Worm (Caenorhabditis elegans) whole organism, L1 larva: Measurements from ENCODE around the gene Y71H2AM.3.

Source experiments
- C16A3.4 ChIP-seq: fragments of 150-350 bp; optimal IDR thresholded peaks from 2 replicates; lab custom pipeline; 2014; ENCODE audit warnings: missing biosample characterization, missing genetic modification characterization
- F16B12.6 ChIP-seq: fragments of 150-350 bp; optimal IDR thresholded peaks from 2 replicates; lab custom pipeline; 2014; ENCODE audit warnings: missing biosample characterization, missing genetic modification characterization
- Y116A8C.19 ChIP-seq: sonication (generic microtip); optimal IDR thresholded peaks from 2 replicates; lab custom pipeline; 2016; ENCODE audit warnings: missing compliant biosample characterization, missing genetic modification characterization, borderline replicate concordance
- aha-1 ChIP-seq: fragments of 150-350 bp; optimal IDR thresholded peaks from 2 replicates; lab custom pipeline; 2014; ENCODE audit warnings: missing biosample characterization, missing genetic modification characterization
- blmp-1 ChIP-seq: fragments of 150-350 bp; optimal IDR thresholded peaks from 2 replicates; lab custom pipeline; 2014; ENCODE audit warnings: missing biosample characterization, missing genetic modification characterization
- ceh-82 ChIP-seq, 3 experiments: fragments of 150-350 bp in 1 of 3; sonication (generic microtip) in 2 of 3; optimal IDR thresholded peaks; 2 replicates each; lab custom pipeline; 2014 to 2017; ENCODE audit warnings: missing biosample characterization in 3 of 3, missing genetic modification characterization in 3 of 3
- ceh-90 ChIP-seq: sonication (generic microtip); optimal IDR thresholded peaks from 2 replicates; lab custom pipeline; 2016; ENCODE audit warnings: missing genetic modification characterization, missing compliant biosample characterization
- dpl-1 ChIP-seq, 3 experiments: fragments of 150-350 bp in 2 of 3; sonication (generic microtip) in 1 of 3; optimal IDR thresholded peaks; 2 replicates each; lab custom pipeline; 2014 to 2017; ENCODE audit warnings: missing biosample characterization in 3 of 3, missing genetic modification characterization in 3 of 3, missing genetic modification reagents in 3 of 3
- dsc-1 ChIP-seq: sonication (generic microtip); optimal IDR thresholded peaks from 2 replicates; lab custom pipeline; 2016; ENCODE audit warnings: mild to moderate bottlenecking, missing genetic modification characterization, missing compliant biosample characterization
- efl-1 ChIP-seq, 4 experiments: fragments of 150-350 bp; optimal IDR thresholded peaks in 3 of 4; peaks in 1 of 4; 1 replicate in 1 of 4; 2 replicates in 3 of 4; lab custom pipeline; 2014; ENCODE audit warnings: missing biosample characterization in 2 of 4, missing genetic modification characterization in 2 of 4, missing genetic modification reagents in 2 of 4
- efl-3 ChIP-seq: fragments of 200-800 bp; sonication (Bioruptor generic); optimal IDR thresholded peaks from 2 replicates; lab custom pipeline; 2018; ENCODE audit warnings: mild to moderate bottlenecking, missing genetic modification characterization, missing compliant biosample characterization
- egl-13 ChIP-seq: sonication (generic microtip); optimal IDR thresholded peaks from 2 replicates; lab custom pipeline; 2016; ENCODE audit warnings: missing genotype, missing genetic modification reagents, missing genetic modification characterization, missing compliant biosample characterization
- elt-2 ChIP-seq: sonication (generic microtip); optimal IDR thresholded peaks from 2 replicates; lab custom pipeline; 2016; ENCODE audit warnings: missing genetic modification characterization, mild to moderate bottlenecking, inconsistent platforms, missing compliant biosample characterization, missing genetic modification reagents
- fkh-10 ChIP-seq: sonication (generic microtip); optimal IDR thresholded peaks from 2 replicates; lab custom pipeline; 2017; ENCODE audit warnings: missing biosample characterization, missing genetic modification reagents, missing genetic modification characterization
- fkh-4 ChIP-seq: sonication (generic microtip); optimal IDR thresholded peaks from 2 replicates; lab custom pipeline; 2016; ENCODE audit warnings: missing compliant biosample characterization, missing genetic modification characterization, borderline replicate concordance
- fos-1 ChIP-seq: fragments of 150-350 bp; optimal IDR thresholded peaks from 2 replicates; lab custom pipeline; 2014; ENCODE audit warnings: missing biosample characterization, missing genetic modification characterization
- grh-1 ChIP-seq: fragments of 200-800 bp; sonication (Bioruptor generic); IDR thresholded peaks from 2 replicates; pipeline ENCODE4 v1.3.6; 2022; ENCODE audit warnings: missing genetic modification reagents, missing genetic modification characterization, missing compliant biosample characterization
- hlh-17 ChIP-seq: fragments of 200-800 bp; sonication (Bioruptor generic); optimal IDR thresholded peaks from 2 replicates; lab custom pipeline; 2018; ENCODE audit warnings: missing genetic modification characterization, mild to moderate bottlenecking, missing compliant biosample characterization, moderate library complexity, borderline replicate concordance
- hpl-2 ChIP-seq: fragments of 150-350 bp; optimal IDR thresholded peaks from 2 replicates; lab custom pipeline; 2014; ENCODE audit warnings: missing biosample characterization, missing genetic modification reagents, missing genetic modification characterization
- irx-1 ChIP-seq: sonication (generic microtip); optimal IDR thresholded peaks from 2 replicates; lab custom pipeline; 2016; ENCODE audit warnings: missing genetic modification characterization, missing compliant biosample characterization
- lin-14 ChIP-seq: fragments of 200-800 bp; sonication (Bioruptor generic); optimal IDR thresholded peaks from 2 replicates; lab custom pipeline; 2018; ENCODE audit warnings: mild to moderate bottlenecking, missing genetic modification characterization, moderate library complexity, missing compliant biosample characterization
- lin-15B ChIP-seq: fragments of 150-350 bp; sonication (generic microtip); optimal IDR thresholded peaks from 3 replicates; lab custom pipeline; 2014; ENCODE audit warnings: missing biosample characterization, missing genetic modification characterization
- lin-35 ChIP-seq, 2 experiments: fragments of 150-350 bp; optimal IDR thresholded peaks; 2 replicates each; lab custom pipeline; 2014; ENCODE audit warnings: missing biosample characterization in 2 of 2, missing genetic modification characterization in 2 of 2, missing genetic modification reagents in 2 of 2
- lin-39 ChIP-seq: fragments of 150-350 bp; optimal IDR thresholded peaks from 2 replicates; lab custom pipeline; 2014; ENCODE audit warnings: missing biosample characterization, missing genetic modification reagents, missing genetic modification characterization
- lir-3 ChIP-seq: sonication (generic microtip); optimal IDR thresholded peaks from 2 replicates; lab custom pipeline; 2016; ENCODE audit warnings: mild to moderate bottlenecking, missing genetic modification characterization, moderate library complexity, missing compliant biosample characterization; ENCODE audit not compliant: poor library complexity
- lsy-2 ChIP-seq, 2 experiments: fragments of 150-350 bp; optimal IDR thresholded peaks; 2 replicates each; lab custom pipeline; 2014; ENCODE audit warnings: missing biosample characterization in 2 of 2, missing genetic modification characterization in 2 of 2
- mep-1 ChIP-seq: fragments of 150-350 bp; optimal IDR thresholded peaks from 2 replicates; lab custom pipeline; 2014; ENCODE audit warnings: missing biosample characterization, missing genetic modification characterization
- nhr-11 ChIP-seq: fragments of 150-350 bp; optimal IDR thresholded peaks from 2 replicates; lab custom pipeline; 2014; ENCODE audit warnings: missing biosample characterization, missing genetic modification characterization
- nhr-12 ChIP-seq: sonication (generic microtip); optimal IDR thresholded peaks from 2 replicates; lab custom pipeline; 2017; ENCODE audit warnings: missing biosample characterization, missing genetic modification characterization
- nhr-19 ChIP-seq: fragments of 200-800 bp; sonication (Bioruptor generic); conservative IDR thresholded peaks from 2 replicates; pipeline ENCODE4 v1.3.6; 2022; ENCODE audit warnings: missing genetic modification characterization, missing compliant biosample characterization
- nhr-20 ChIP-seq: sonication (generic microtip); optimal IDR thresholded peaks from 2 replicates; lab custom pipeline; 2016; ENCODE audit warnings: mild to moderate bottlenecking, missing genetic modification characterization, missing compliant biosample characterization
- nhr-28 ChIP-seq: fragments of 150-350 bp; optimal IDR thresholded peaks from 2 replicates; lab custom pipeline; 2014; ENCODE audit warnings: missing biosample characterization, missing genetic modification characterization
- pag-3 ChIP-seq: sonication (generic microtip); optimal IDR thresholded peaks from 2 replicates; lab custom pipeline; 2017; ENCODE audit warnings: missing genetic modification characterization, mild to moderate bottlenecking, missing compliant biosample characterization, antibody characterized with exemption, borderline replicate concordance; ENCODE audit not compliant: insufficient read depth
- pqm-1 ChIP-seq: sonication (generic microtip); optimal IDR thresholded peaks from 3 replicates; lab custom pipeline; 2017; ENCODE audit warnings: missing biosample characterization, missing genetic modification characterization
- rnt-1 ChIP-seq: sonication (generic microtip); optimal IDR thresholded peaks from 2 replicates; lab custom pipeline; 2016; ENCODE audit warnings: mild to moderate bottlenecking, missing genetic modification characterization, moderate library complexity, missing compliant biosample characterization
- snpc-4 ChIP-seq: fragments of 150-350 bp; optimal IDR thresholded peaks from 2 replicates; lab custom pipeline; 2014; ENCODE audit warnings: missing biosample characterization, missing genetic modification characterization
- sptf-1 ChIP-seq: fragments of 150-350 bp; optimal IDR thresholded peaks from 2 replicates; lab custom pipeline; 2014; ENCODE audit warnings: missing biosample characterization, missing genetic modification characterization
- swsn-7 ChIP-seq: sonication (generic microtip); optimal IDR thresholded peaks from 2 replicates; lab custom pipeline; 2016; ENCODE audit warnings: missing genetic modification characterization, missing compliant biosample characterization
- unc-130 ChIP-seq: fragments of 150-350 bp; optimal IDR thresholded peaks from 2 replicates; lab custom pipeline; 2017; ENCODE audit warnings: missing biosample characterization, missing genetic modification characterization, inconsistent platforms
- unc-30 ChIP-seq: sonication (generic microtip); optimal IDR thresholded peaks from 2 replicates; lab custom pipeline; 2017; ENCODE audit warnings: missing biosample characterization, missing genetic modification characterization
- unc-86 ChIP-seq: sonication (generic microtip); optimal IDR thresholded peaks from 2 replicates; lab custom pipeline; 2016; ENCODE audit warnings: missing genetic modification characterization, missing compliant biosample characterization
- unc-98 ChIP-seq: fragments of 200-800 bp; sonication (Bioruptor generic); IDR thresholded peaks from 2 replicates; pipeline ENCODE4 v1.3.6; 2022; ENCODE audit warnings: missing genetic modification characterization, missing compliant biosample characterization
- xbp-1 ChIP-seq: sonication (generic microtip); optimal IDR thresholded peaks from 2 replicates; lab custom pipeline; 2016; ENCODE audit warnings: missing genetic modification characterization, missing compliant biosample characterization

The Y71H2AM.3 gene

ce11 chrIII:2769078-2769477 is 36.2 kb upstream of the Y71H2AM.3 start:
- TF ChIP-seq snpc-4 (tag; lab: Kevin White, UChicago) (no peak), F16B12.6 (tag; lab: Kevin White, UChicago) (no peak), efl-1 (optimal IDR thresholded peaks at IDR 0.05; lab: Kevin White, UChicago) (peak; percentile 3 to 75), efl-1 (GFP tag; optimal IDR thresholded peaks at IDR 0.05 in 1 of 2; lab: Kevin White, UChicago) (peak; percentile 64 to 97), efl-3 (GFP tag; lab: Kevin White, UChicago) (no peak), C16A3.4 (no peak), nhr-12 (tag; lab: Kevin White, UChicago) (no peak), lin-35 (GFP tag; optimal IDR thresholded peaks at IDR 0.05; lab: Kevin White, UChicago) (peak in 1 of 2 experiments; percentile 33), unc-130 (tag; lab: Kevin White, UChicago) (no peak), unc-86 (tag; lab: Kevin White, UChicago) (no peak), dpl-1 (GFP tag; optimal IDR thresholded peaks at IDR 0.05; lab: Kevin White, UChicago) (peak in 2 of 3 experiments; percentile 51 to 61)

DNA sequence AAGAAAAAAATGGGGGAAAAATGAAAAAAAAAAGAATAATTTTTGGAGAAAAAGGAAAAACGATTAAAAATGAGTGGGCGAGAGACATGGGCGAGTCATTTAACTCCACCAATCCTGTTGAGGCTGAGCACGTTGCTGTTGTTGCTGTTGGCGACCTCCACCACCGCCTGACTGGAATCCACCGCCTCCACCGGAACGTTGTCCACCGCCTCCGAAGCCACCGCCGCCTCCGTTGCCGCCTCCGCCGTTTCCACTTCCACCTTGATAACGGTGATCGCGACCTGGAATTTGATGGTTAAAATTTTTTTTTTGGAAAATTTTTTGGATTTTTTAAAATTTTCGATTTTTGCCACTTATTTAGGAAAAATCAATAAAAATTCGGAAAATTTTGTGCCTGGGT is 34.5 kb upstream of the Y71H2AM.3 start:
- TF ChIP-seq ceh-90 (tag; lab: Kevin White, UChicago) (no peak), unc-98 (GFP tag; lab: Robert Waterston, UW) (no peak), lin-39 (no peak), grh-1 (GFP tag; lab: Robert Waterston, UW) (no peak), nhr-19 (GFP tag; lab: Robert Waterston, UW) (no peak), lin-14 (GFP tag; lab: Kevin White, UChicago) (no peak), Y116A8C.19 (tag; lab: Kevin White, UChicago) (no peak), dsc-1 (tag; lab: Kevin White, UChicago) (no peak), blmp-1 (tag; lab: Kevin White, UChicago) (no peak), pqm-1 (tag; lab: Kevin White, UChicago) (no peak), pag-3 (tag; lab: Kevin White, UChicago) (no peak), elt-2 (tag; lab: Kevin White, UChicago) (no peak), unc-30 (tag; lab: Kevin White, UChicago) (no peak), aha-1 (tag; lab: Kevin White, UChicago) (no peak)

DNA sequence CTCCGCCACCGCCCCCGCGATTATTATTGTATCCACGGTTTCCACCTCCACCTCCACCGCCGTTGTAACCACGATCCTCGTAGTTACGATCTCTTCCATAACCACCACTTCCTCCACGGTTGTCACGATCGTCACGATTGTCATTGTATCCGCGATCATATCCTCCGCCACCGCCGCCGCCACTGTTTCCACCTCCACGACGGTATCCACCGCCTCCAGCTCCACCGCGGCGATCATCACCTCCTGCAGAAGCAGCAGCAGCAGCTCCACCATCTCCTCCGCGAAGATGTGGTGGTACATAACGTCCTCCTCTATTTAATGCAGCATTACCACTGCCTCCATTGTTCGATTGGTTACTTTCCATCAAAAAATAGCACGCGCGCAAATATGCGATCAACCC is 26.6 kb upstream of the Y71H2AM.3 start, which contains the start of gene laf-1:
TSS of gene laf-1 (minus strand) at position 399 of the 400 bp plus-strand sequence.
- TF ChIP-seq hpl-2 (GFP tag; lab: Kevin White, UChicago), result no peak

DNA sequence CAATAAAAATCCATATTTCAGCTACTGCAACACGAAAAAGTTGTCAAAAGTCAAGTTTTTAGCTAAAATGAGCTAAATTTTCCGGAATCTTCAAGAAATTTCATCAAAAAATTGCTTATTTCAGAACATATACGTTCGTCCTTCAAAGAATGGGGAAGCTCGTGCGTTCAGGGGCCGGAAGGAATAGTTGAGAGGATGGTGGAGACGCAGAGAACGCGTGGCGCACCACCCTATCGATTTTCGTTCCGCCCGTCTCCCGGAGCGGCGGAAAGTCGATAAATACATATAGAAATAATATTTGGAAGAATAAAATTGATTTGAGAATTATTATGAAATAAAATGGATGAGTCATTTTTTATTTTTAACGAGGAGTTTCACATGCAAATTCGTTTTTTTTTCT is 24.9 kb upstream of the Y71H2AM.3 start:
- TF ChIP-seq nhr-11 (tag; lab: Kevin White, UChicago) (no peak), F16B12.6 (tag; lab: Kevin White, UChicago) (peak; percentile 12), lin-14 (GFP tag; lab: Kevin White, UChicago) (no peak), sptf-1 (tag; lab: Kevin White, UChicago) (no peak)

- peak; percentile 99 for TF ChIP-seq lsy-2 (tag; optimal IDR thresholded peaks at IDR 0.05; lab: Kevin White, UChicago)
- no peak for TF ChIP-seq lir-3 (tag; lab: Kevin White, UChicago)
- TF ChIP-seq lin-35 (GFP tag; optimal IDR thresholded peaks at IDR 0.05; lab: Kevin White, UChicago), result peak; percentile 62 to 73
- peak; percentile 36 for TF ChIP-seq dsc-1 (tag; lab: Kevin White, UChicago)
- TF ChIP-seq ceh-82 (tag; optimal IDR thresholded peaks at IDR 0.05; lab: Kevin White, UChicago), result peak in 2 of 3 experiments; percentile 43 to 45
- TF ChIP-seq egl-13 (tag; lab: Kevin White, UChicago), result no peak
- TF ChIP-seq F16B12.6 (tag; lab: Kevin White, UChicago), result peak; percentile 87
- TF ChIP-seq fos-1 (tag; lab: Kevin White, UChicago), result peak; percentile 23
- TF ChIP-seq nhr-28 (tag; lab: Kevin White, UChicago), result no peak
- TF ChIP-seq lin-15B (tag; lab: Kevin White, UChicago), result peak; percentile 23
- peak; percentile 41 for TF ChIP-seq lin-14 (GFP tag; lab: Kevin White, UChicago)
- peak; percentile 94 for TF ChIP-seq blmp-1 (tag; lab: Kevin White, UChicago)
- TF ChIP-seq mep-1, result peak; percentile 90
- TF ChIP-seq unc-30 (tag; lab: Kevin White, UChicago), result no peak
- peak; percentile 57 for TF ChIP-seq xbp-1 (tag; lab: Kevin White, UChicago)
- peak; percentile 57 for TF ChIP-seq swsn-7 (tag; lab: Kevin White, UChicago)
- peak; percentile 35 for TF ChIP-seq unc-86 (tag; lab: Kevin White, UChicago)
- peak; percentile 39 for TF ChIP-seq nhr-20
- TF ChIP-seq rnt-1, result no peak
- TF ChIP-seq snpc-4 (tag; lab: Kevin White, UChicago), result no peak
- TF ChIP-seq irx-1 (tag; lab: Kevin White, UChicago), result peak; percentile 41
- no peak for TF ChIP-seq hlh-17 (GFP tag; lab: Kevin White, UChicago)
- no peak for TF ChIP-seq fkh-4 (tag; lab: Kevin White, UChicago)
- no peak for TF ChIP-seq fkh-10
These were observed 24.4 kb upstream of the Y71H2AM.3 start, which contains the start of gene Y71H2AM.6 for ce11 chrIII:2780793-2781192. Y71H2AM.6 (plus strand) TSS chrIII:2781056.
